Worm (Caenorhabditis elegans) whole organism, mixed stage, embryonic: Measurements from ENCODE around the gene C25A8.5.

ENCODE experiments used
- bed-3 ChIP-seq: fragments of 200-800 bp; sonication (Bioruptor generic); optimal IDR thresholded peaks from 3 replicates; lab custom pipeline; 2018; ENCODE audit warnings: mild to moderate bottlenecking, missing genetic modification characterization, moderate library complexity, missing compliant biosample characterization
- ham-2 ChIP-seq: fragments of 200-800 bp; sonication (Bioruptor generic); optimal IDR thresholded peaks from 2 replicates; lab custom pipeline; 2018; ENCODE audit warnings: mild to moderate bottlenecking, missing genetic modification characterization, missing compliant biosample characterization
- lin-32 ChIP-seq: fragments of 200-800 bp; sonication (Bioruptor generic); optimal IDR thresholded peaks from 2 replicates; lab custom pipeline; 2018; ENCODE audit warnings: mild to moderate bottlenecking, missing genetic modification characterization, missing compliant biosample characterization
- nhr-237 ChIP-seq: fragments of 150-350 bp; optimal IDR thresholded peaks from 2 replicates; lab custom pipeline; 2014; ENCODE audit warnings: missing biosample characterization, missing genetic modification characterization
- snpc-4 ChIP-seq: fragments of 150-350 bp; optimal IDR thresholded peaks from 2 replicates; lab custom pipeline; 2014; ENCODE audit warnings: missing biosample characterization, missing genetic modification characterization

DNA sequence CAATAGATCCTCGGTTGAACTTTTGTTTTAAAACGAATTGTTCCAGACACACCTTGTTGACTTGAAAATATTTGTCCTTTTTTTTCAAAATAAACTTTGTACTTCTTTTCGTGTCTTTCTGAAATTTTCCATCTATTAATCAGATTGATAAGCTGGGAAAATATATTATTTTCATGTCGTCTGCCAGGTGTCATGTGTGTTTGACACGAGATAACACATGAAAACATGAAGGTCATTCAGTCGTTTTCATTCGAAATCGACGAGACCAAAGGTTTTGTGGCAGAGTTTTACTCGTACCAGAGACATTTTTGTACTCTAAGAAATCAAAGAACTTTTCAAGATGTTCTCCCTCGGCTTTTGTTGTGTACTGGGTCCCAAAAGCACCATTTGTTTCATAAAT lies 21.3 kb downstream of the C25A8.5 start:
- TF ChIP-seq lin-32 (GFP tag; lab: Kevin White, UChicago) (no peak), bed-3 (GFP tag; lab: Kevin White, UChicago) (no peak), ham-2 (no peak), snpc-4 (tag; lab: Kevin White, UChicago) (no peak), nhr-237 (tag; lab: Kevin White, UChicago) (no peak)
